Worm (Caenorhabditis elegans) whole organism, L4 larva: ENCODE measurements around the gene baf-1.
"Not testable (repeated sequence)": the region's sequence is repeated elsewhere in the genome, so short reads cannot be mapped to it uniquely, and the experiment has no call there.

Source experiments
- F37D6.2 ChIP-seq: sonication (generic microtip); optimal IDR thresholded peaks from 2 replicates; lab custom pipeline; 2016; ENCODE audit warnings: mild to moderate bottlenecking, missing genetic modification characterization, missing compliant biosample characterization
- Y75B8A.6 ChIP-seq: fragments of 200-800 bp; sonication (Bioruptor generic); IDR thresholded peaks from 2 replicates; pipeline ENCODE4 v1.3.6; 2022; ENCODE audit warnings: missing genetic modification reagents, missing genetic modification characterization, missing compliant biosample characterization
- aha-1 ChIP-seq: fragments of 150-350 bp; peaks from one replicate; lab custom pipeline; 2014; ENCODE audit warnings: missing biosample characterization, missing genetic modification characterization
- arid-1 ChIP-seq: fragments of 200-800 bp; sonication (Bioruptor generic); conservative IDR thresholded peaks from 2 replicates; pipeline ENCODE4 v1.3.6; 2022; ENCODE audit warnings: missing genetic modification reagents, missing genetic modification characterization, missing compliant biosample characterization
- ceh-20 ChIP-seq: fragments of 200-800 bp; sonication (Bioruptor generic); IDR thresholded peaks from 2 replicates; pipeline ENCODE4 v1.3.6; 2022; ENCODE audit warnings: missing genetic modification reagents, missing genetic modification characterization, missing compliant biosample characterization
- ceh-28 ChIP-seq: fragments of 150-350 bp; optimal IDR thresholded peaks from 2 replicates; lab custom pipeline; 2014; ENCODE audit warnings: missing biosample characterization, missing genetic modification reagents, missing genetic modification characterization
- ceh-44 ChIP-seq: fragments of 200-800 bp; sonication (Bioruptor generic); IDR thresholded peaks from 2 replicates; pipeline ENCODE4 v1.3.6; 2022; ENCODE audit warnings: missing genetic modification reagents, missing genetic modification characterization, missing compliant biosample characterization
- ceh-62 ChIP-seq: sonication (generic microtip); optimal IDR thresholded peaks from 2 replicates; lab custom pipeline; 2017; ENCODE audit warnings: missing biosample characterization, missing genetic modification characterization
- ces-1 ChIP-seq: fragments of 150-350 bp; sonication (generic microtip); optimal IDR thresholded peaks from 4 replicates; lab custom pipeline; 2014; ENCODE audit warnings: missing biosample characterization, missing genetic modification reagents, missing genetic modification characterization
- daf-12 ChIP-seq: fragments of 150-350 bp; optimal IDR thresholded peaks from 2 replicates; lab custom pipeline; 2014; ENCODE audit warnings: missing biosample characterization, missing genetic modification reagents, missing genetic modification characterization
- daf-16 ChIP-seq, 3 experiments: sonication (generic microtip); optimal IDR thresholded peaks; 2 replicates each; lab custom pipeline; 2016 to 2017; ENCODE audit warnings: missing genetic modification characterization in 3 of 3, missing genetic modification reagents in 3 of 3, mild to moderate bottlenecking in 2 of 3, missing compliant biosample characterization in 2 of 3, missing biosample characterization in 1 of 3, moderate library complexity in 1 of 3
- dpl-1 ChIP-seq: fragments of 150-350 bp; optimal IDR thresholded peaks from 2 replicates; lab custom pipeline; 2014; ENCODE audit warnings: missing biosample characterization, missing genetic modification reagents, missing genetic modification characterization
- duxl-1 ChIP-seq: sonication (generic microtip); optimal IDR thresholded peaks from 2 replicates; lab custom pipeline; 2016; ENCODE audit warnings: mild to moderate bottlenecking, missing genetic modification characterization, moderate library complexity, missing compliant biosample characterization; ENCODE audit not compliant: poor library complexity
- dve-1 ChIP-seq: sonication (generic microtip); optimal IDR thresholded peaks from 2 replicates; lab custom pipeline; 2017; ENCODE audit warnings: antibody characterized with exemption, mild to moderate bottlenecking, missing genetic modification characterization, missing compliant biosample characterization; ENCODE audit not compliant: insufficient read depth
- egl-43 ChIP-seq: fragments of 200-800 bp; sonication (Bioruptor generic); IDR thresholded peaks from 2 replicates; pipeline ENCODE4 v1.3.6; 2022; ENCODE audit warnings: missing genetic modification reagents, missing genetic modification characterization, missing compliant biosample characterization
- fos-1 ChIP-seq: fragments of 150-350 bp; optimal IDR thresholded peaks from 2 replicates; lab custom pipeline; 2014; ENCODE audit warnings: missing biosample characterization, missing genetic modification characterization
- hif-1 ChIP-seq, 2 experiments: sonication (generic microtip); optimal IDR thresholded peaks; 2 replicates each; lab custom pipeline; 2016 to 2017; ENCODE audit warnings: missing compliant biosample characterization in 2 of 2, missing genetic modification characterization in 2 of 2, missing genetic modification reagents in 2 of 2, missing genotype in 2 of 2, mild to moderate bottlenecking in 1 of 2
- hlh-11 ChIP-seq: fragments of 200-800 bp; sonication (Bioruptor generic); optimal IDR thresholded peaks from 2 replicates; lab custom pipeline; 2018; ENCODE audit warnings: mild to moderate bottlenecking, missing genetic modification characterization, missing compliant biosample characterization
- hlh-30 ChIP-seq: sonication (generic microtip); optimal IDR thresholded peaks from 2 replicates; lab custom pipeline; 2017; ENCODE audit warnings: antibody characterized with exemption, mild to moderate bottlenecking, missing genetic modification characterization, missing compliant biosample characterization; ENCODE audit not compliant: insufficient read depth
- hmg-1.1 ChIP-seq: fragments of 200-800 bp; sonication (Bioruptor generic); IDR thresholded peaks from 2 replicates; pipeline ENCODE4 v1.3.6; 2022; ENCODE audit warnings: missing genetic modification reagents, missing genetic modification characterization, missing compliant biosample characterization
- lin-13 ChIP-seq: fragments of 150-350 bp; optimal IDR thresholded peaks from 2 replicates; lab custom pipeline; 2014; ENCODE audit warnings: missing biosample characterization, missing genetic modification reagents, missing genetic modification characterization
- lin-38 ChIP-seq: fragments of 200-800 bp; sonication (Bioruptor generic); IDR thresholded peaks from 2 replicates; pipeline ENCODE4 v1.3.6; 2022; ENCODE audit warnings: missing genetic modification reagents, missing genetic modification characterization, missing compliant biosample characterization
- lsy-2 ChIP-seq, 2 experiments: fragments of 150-350 bp in 1 of 2; sonication (generic microtip) in 1 of 2; optimal IDR thresholded peaks; 2 replicates each; lab custom pipeline; 2014 to 2017; ENCODE audit warnings: missing biosample characterization in 2 of 2, missing genetic modification characterization in 2 of 2
- mep-1 ChIP-seq: fragments of 150-350 bp; sonication (generic microtip); optimal IDR thresholded peaks from 3 replicates; lab custom pipeline; 2014; ENCODE audit warnings: missing biosample characterization, missing genetic modification characterization
- mes-2 ChIP-seq: sonication (generic microtip); optimal IDR thresholded peaks from 2 replicates; lab custom pipeline; 2016; ENCODE audit warnings: missing genotype, mild to moderate bottlenecking, missing genetic modification characterization, missing compliant biosample characterization; ENCODE audit not compliant: poor library complexity, severe bottlenecking
- nhr-102 ChIP-seq: sonication (generic microtip); optimal IDR thresholded peaks from 2 replicates; lab custom pipeline; 2016; ENCODE audit warnings: mild to moderate bottlenecking, missing genetic modification characterization, moderate library complexity, missing compliant biosample characterization
- nhr-237 ChIP-seq: sonication (generic microtip); optimal IDR thresholded peaks from 2 replicates; lab custom pipeline; 2017; ENCODE audit warnings: missing biosample characterization, missing genetic modification characterization
- nhr-28 ChIP-seq: fragments of 150-350 bp; optimal IDR thresholded peaks from 2 replicates; lab custom pipeline; 2014; ENCODE audit warnings: missing biosample characterization, missing genetic modification characterization
- nhr-6 ChIP-seq: fragments of 150-350 bp; optimal IDR thresholded peaks from 2 replicates; lab custom pipeline; 2014; ENCODE audit warnings: missing biosample characterization, missing genetic modification characterization
- nhr-77 ChIP-seq: fragments of 150-350 bp; optimal IDR thresholded peaks from 2 replicates; lab custom pipeline; 2014; ENCODE audit warnings: missing biosample characterization, missing genetic modification characterization
- pqm-1 ChIP-seq: sonication (generic microtip); optimal IDR thresholded peaks from 2 replicates; lab custom pipeline; 2017; ENCODE audit warnings: missing biosample characterization, missing genetic modification characterization
- rbr-2 ChIP-seq: sonication (generic microtip); optimal IDR thresholded peaks from 2 replicates; lab custom pipeline; 2016; ENCODE audit warnings: missing genotype, missing genetic modification characterization, missing compliant biosample characterization
- sdz-12 ChIP-seq: fragments of 200-800 bp; sonication (Bioruptor generic); optimal IDR thresholded peaks from 2 replicates; lab custom pipeline; 2018; ENCODE audit warnings: mild to moderate bottlenecking, missing genetic modification characterization, missing compliant biosample characterization
- snpc-1.2 ChIP-seq: fragments of 200-800 bp; sonication (Bioruptor generic); IDR thresholded peaks from 2 replicates; pipeline ENCODE4 v1.3.6; 2022; ENCODE audit warnings: missing genetic modification reagents, missing genetic modification characterization, missing compliant biosample characterization
- spr-1 ChIP-seq: sonication (generic microtip); optimal IDR thresholded peaks from 2 replicates; lab custom pipeline; 2016; ENCODE audit warnings: mild to moderate bottlenecking, missing genetic modification characterization, missing compliant biosample characterization
- spr-3 ChIP-seq: fragments of 200-800 bp; sonication (Bioruptor generic); optimal IDR thresholded peaks from 2 replicates; lab custom pipeline; 2018; ENCODE audit warnings: mild to moderate bottlenecking, missing genetic modification characterization, missing compliant biosample characterization
- unc-130 ChIP-seq: sonication (generic microtip); optimal IDR thresholded peaks from 2 replicates; lab custom pipeline; 2016; ENCODE audit warnings: missing genetic modification reagents, missing genetic modification characterization, missing compliant biosample characterization
- vab-7 ChIP-seq: fragments of 200-800 bp; sonication (Bioruptor generic); IDR thresholded peaks from 2 replicates; pipeline ENCODE4 v1.3.6; 2022; ENCODE audit warnings: missing genetic modification reagents, missing genetic modification characterization, missing compliant biosample characterization
- zfp-3 ChIP-seq: fragments of 200-800 bp; sonication (Bioruptor generic); conservative IDR thresholded peaks from 2 replicates; pipeline ENCODE4 v1.3.6; 2022; ENCODE audit warnings: missing genetic modification reagents, missing genetic modification characterization, missing compliant biosample characterization

baf-1 gene

DNA sequence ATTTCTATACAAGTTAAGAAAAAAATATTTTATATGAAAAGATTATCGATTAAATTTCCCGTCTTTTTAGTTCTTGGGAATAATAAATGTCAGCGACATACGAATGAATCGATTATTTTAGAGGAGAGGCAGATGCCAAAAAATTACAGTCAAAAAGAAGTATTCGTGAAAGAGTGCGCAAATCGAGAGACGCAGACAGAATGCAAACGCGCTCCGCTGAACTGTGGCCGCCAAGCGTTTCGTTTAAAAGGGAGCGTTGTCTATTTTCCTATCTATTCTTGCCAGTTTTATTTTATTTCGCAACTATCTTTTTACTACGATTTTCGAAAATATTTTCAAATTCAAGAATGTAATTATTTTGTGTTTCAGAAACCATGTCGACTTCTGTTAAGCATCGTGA lies at the start of gene baf-1:
TSS of gene baf-1 (plus strand) at position 370 of the 400 bp plus-strand sequence.
- TF ChIP-seq nhr-6 (tag; lab: Kevin White, UChicago) (peak; percentile 59), zfp-3 (GFP tag; lab: Robert Waterston, UW) (peak; percentile 31; the same call in 1 of the 2 replicates), duxl-1 (tag; lab: Kevin White, UChicago) (peak; percentile 72), daf-12 (tag; lab: Kevin White, UChicago) (no peak), nhr-77 (peak; percentile 60), pqm-1 (peak; percentile 49), fos-1 (tag; lab: Kevin White, UChicago) (no peak), arid-1 (GFP tag; lab: Robert Waterston, UW) (peak; percentile 55; the same call in 1 of the 2 replicates), ceh-28 (tag; lab: Kevin White, UChicago) (peak; percentile 11), lin-13 (GFP tag; lab: Kevin White, UChicago) (peak; percentile 23), hlh-11 (peak; percentile 32), hif-1 (tag; optimal IDR thresholded peaks at IDR 0.05; lab: Kevin White, UChicago) (peak in 1 of 2 experiments; percentile 31), Y75B8A.6 (GFP tag; lab: Robert Waterston, UW) (no peak), sdz-12 (no peak), mep-1 (peak; percentile 70), ceh-62 (tag; lab: Kevin White, UChicago) (no peak), aha-1 (tag; lab: Kevin White, UChicago) (peak; percentile 74), ceh-20 (GFP tag; lab: Robert Waterston, UW) (no peak), rbr-2 (tag; lab: Kevin White, UChicago) (peak; percentile 58), dpl-1 (GFP tag; lab: Kevin White, UChicago) (peak; percentile 70), mes-2 (tag; lab: Kevin White, UChicago) (peak; percentile 87), nhr-237 (tag; lab: Kevin White, UChicago) (no peak), spr-1 (no peak), hmg-1.1 (GFP tag; lab: Robert Waterston, UW) (0 out of 2 replicates have a peak, but pooled peaks have one; percentile 26), lin-38 (GFP tag; lab: Robert Waterston, UW) (peak; percentile 98), vab-7 (GFP tag; lab: Robert Waterston, UW) (no peak), ceh-44 (no peak), nhr-102 (tag; lab: Kevin White, UChicago) (peak; percentile 44), lsy-2 (tag; optimal IDR thresholded peaks at IDR 0.05; lab: Kevin White, UChicago) (peak in 1 of 2 experiments; percentile 78), egl-43 (GFP tag; lab: Robert Waterston, UW) (no peak), spr-3 (GFP tag; lab: Kevin White, UChicago) (no peak), daf-16 (GFP tag; optimal IDR thresholded peaks at IDR 0.05; lab: Kevin White, UChicago) (no peak), daf-16 (tag; optimal IDR thresholded peaks at IDR 0.05; lab: Kevin White, UChicago) (peak; percentile 39), dve-1 (tag; lab: Kevin White, UChicago) (peak; percentile 73), snpc-1.2 (GFP tag; lab: Robert Waterston, UW) (no peak), nhr-28 (peak; percentile 34), hlh-30 (peak; percentile 32), unc-130 (peak; percentile 57), ces-1 (GFP tag; lab: Kevin White, UChicago) (no peak)
- TF ChIP-seq, all 104 proteins: peak for 24

DNA sequence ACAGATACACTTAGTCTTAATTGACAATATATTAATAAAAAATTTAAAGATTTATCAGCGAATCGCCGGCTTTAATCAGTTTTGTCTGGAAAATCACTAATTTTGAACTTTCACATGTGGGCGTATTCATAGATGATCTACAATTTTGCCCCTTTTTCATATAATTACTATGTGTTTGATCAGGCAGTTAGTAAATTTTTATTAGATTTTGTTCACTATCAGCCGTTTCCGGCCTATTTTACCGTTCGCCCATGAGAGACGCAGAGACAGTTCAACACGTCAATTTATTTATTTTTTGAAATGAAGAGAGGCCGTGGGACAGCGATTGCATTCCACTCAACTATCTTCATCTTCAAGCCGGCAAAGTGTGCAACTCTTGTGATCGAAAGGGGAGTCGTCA lies 47.0 kb upstream of the baf-1 start, which contains the start of gene T26G10.4:
TSS of gene T26G10.4 (plus strand) at position 301 of the 400 bp plus-strand sequence.
- not testable (repeated sequence) for TF ChIP-seq mes-2 (tag; lab: Kevin White, UChicago); F37D6.2 (tag; lab: Kevin White, UChicago); spr-1
- TF ChIP-seq, all 104 proteins: peak for 0; not testable (repeated sequence) for 104
